Fruit fly (Drosophila melanogaster) whole organism, adult: Measurements from ENCODE around the gene Sgs5bis.

ENCODE experiments used
- bab1 ChIP-seq: fragments of 200-800 bp; sonication (Bioruptor generic); optimal IDR thresholded peaks from 3 replicates; lab custom pipeline; 2019; ENCODE audit warnings: missing biosample characterization, mild to moderate bottlenecking, missing genetic modification characterization, moderate library complexity
- cnc ChIP-seq, 2 experiments: fragments of >200 bp; optimal IDR thresholded peaks; 2 replicates each; lab custom pipeline; 2017
- ovo ChIP-seq: fragments of 200-800 bp; sonication (Bioruptor generic); optimal IDR thresholded peaks from 2 replicates; lab custom pipeline; 2016; ENCODE audit warnings: missing biosample characterization, missing genetic modification characterization

DNA sequence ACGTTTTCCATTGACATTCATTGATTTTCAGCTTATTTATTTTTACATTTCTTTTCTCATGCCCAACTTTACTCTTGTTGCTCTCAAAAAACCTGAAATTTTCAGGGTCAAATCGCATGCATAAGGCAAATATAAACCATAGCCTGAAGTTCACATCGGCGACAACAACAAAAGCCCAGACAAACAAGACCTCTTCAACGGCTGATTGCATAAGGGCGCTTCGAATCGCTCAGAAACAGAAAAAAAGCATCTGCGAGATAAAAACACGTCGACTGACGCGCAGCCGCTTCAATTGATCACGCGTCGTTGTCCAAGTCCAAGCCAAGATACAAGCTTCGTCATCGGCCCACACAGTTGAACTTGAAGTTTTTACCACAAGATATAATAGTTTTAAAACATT is 19.4 kb downstream of the Sgs5bis start, which contains the start of gene CG14327:
- TF ChIP-seq bab1 (no peak), ovo (GFP tag; lab: Kevin White, UChicago) (no peak), cnc (optimal IDR thresholded peaks at IDR 0.05; lab: Kevin White, UChicago) (no peak)
